Fruit fly (Drosophila melanogaster): ENCODE data around the gene Npc2a.

DNA sequence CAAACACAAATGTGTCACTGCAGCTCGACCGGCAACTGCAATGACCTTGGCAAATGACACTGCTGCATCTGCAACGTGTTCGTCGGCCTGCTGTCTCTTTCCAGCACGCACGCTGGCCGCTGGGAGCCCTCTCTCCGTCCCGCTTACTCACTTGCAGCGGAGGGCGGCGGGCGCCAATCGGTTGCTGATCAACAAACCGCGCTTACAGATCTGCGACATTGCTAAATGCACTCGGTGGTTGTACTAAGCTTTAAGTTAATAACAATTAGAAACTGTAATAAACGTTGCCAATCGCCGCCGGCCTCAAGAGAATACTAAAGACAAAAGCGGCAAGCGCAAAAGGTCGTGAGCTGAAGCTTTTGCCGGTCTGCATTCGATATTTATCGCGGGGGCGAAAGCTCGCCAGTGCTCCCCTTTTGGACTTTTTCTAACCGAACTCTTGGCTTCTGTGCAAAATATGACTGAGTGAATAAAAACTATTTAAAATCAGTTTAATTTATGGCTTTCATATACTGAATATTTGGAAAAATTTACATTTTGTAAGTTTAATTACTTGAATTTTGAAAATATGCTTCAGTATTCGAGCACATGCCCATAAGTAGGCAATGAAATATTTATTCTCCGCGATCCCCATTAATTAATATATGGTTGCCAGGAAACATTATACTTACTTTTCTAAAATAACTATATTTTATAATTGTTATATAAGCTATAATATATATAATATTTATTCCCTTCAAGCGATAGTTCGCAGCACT lies 477 bp upstream of the Npc2a start, which contains the start of gene Got2:
- no peak for TF ChIP-seq CG6854 (GFP tag; optimal IDR thresholded peaks at IDR 0.05)
- TF ChIP-seq OdsH (GFP tag; optimal IDR thresholded peaks at IDR 0.05), result peak; percentile 45
- no peak for TF ChIP-seq CG3032 (tag; optimal IDR thresholded peaks at IDR 0.05)
- TF ChIP-seq Sox14 (GFP tag; optimal IDR thresholded peaks at IDR 0.05), result peak; percentile 64
- peak; percentile 47 for TF ChIP-seq Met (GFP tag; optimal IDR thresholded peaks at IDR 0.05)
- TF ChIP-seq lz (GFP tag; optimal IDR thresholded peaks at IDR 0.05), result no peak

Data from whole organism, prepupa.